Worm (Caenorhabditis elegans) whole organism, L3 larva: ENCODE results near the gene srh-231.

Experiments
- R02D3.7 ChIP-seq: fragments of 150-350 bp; optimal IDR thresholded peaks from 2 replicates; lab custom pipeline; 2014; ENCODE audit warnings: missing biosample characterization, missing genetic modification characterization
- ZK546.5 ChIP-seq: sonication (generic microtip); optimal IDR thresholded peaks from 2 replicates; lab custom pipeline; 2017; ENCODE audit warnings: missing biosample characterization, missing genetic modification characterization
- ama-1 ChIP-seq: fragments of 150-350 bp; optimal IDR thresholded peaks from 2 replicates; lab custom pipeline; 2018
- egl-27 ChIP-seq: sonication (generic microtip); optimal IDR thresholded peaks from 4 replicates; lab custom pipeline; 2017; ENCODE audit warnings: missing biosample characterization, missing genetic modification reagents, missing genetic modification characterization
- egl-5 ChIP-seq: fragments of 150-350 bp; optimal IDR thresholded peaks from 2 replicates; lab custom pipeline; 2017; ENCODE audit warnings: missing biosample characterization, missing genetic modification reagents, missing genetic modification characterization, inconsistent platforms
- elt-1 ChIP-seq: fragments of 150-350 bp; optimal IDR thresholded peaks from 2 replicates; lab custom pipeline; 2014; ENCODE audit warnings: missing biosample characterization, missing genetic modification characterization
- elt-2 ChIP-seq: sonication (generic microtip); optimal IDR thresholded peaks from 2 replicates; lab custom pipeline; 2016; ENCODE audit warnings: missing genetic modification reagents, mild to moderate bottlenecking, missing genetic modification characterization, missing compliant biosample characterization
- elt-3 ChIP-seq, 3 experiments: fragments of 150-350 bp in 1 of 3; sonication (generic microtip) in 2 of 3; optimal IDR thresholded peaks; 2 replicates in 2 of 3; 4 replicates in 1 of 3; lab custom pipeline; 2014 to 2017; ENCODE audit warnings: missing biosample characterization in 3 of 3, missing genetic modification characterization in 3 of 3
- fkh-10 ChIP-seq: sonication (generic microtip); optimal IDR thresholded peaks from 2 replicates; lab custom pipeline; 2017; ENCODE audit warnings: missing biosample characterization, missing genetic modification reagents, missing genetic modification characterization
- hmg-11 ChIP-seq: sonication (generic microtip); optimal IDR thresholded peaks from 2 replicates; lab custom pipeline; 2016; ENCODE audit warnings: missing genetic modification characterization, missing compliant biosample characterization
- jun-1 ChIP-seq: fragments of 150-350 bp; optimal IDR thresholded peaks from 2 replicates; lab custom pipeline; 2014; ENCODE audit warnings: missing biosample characterization, missing genetic modification reagents, missing genetic modification characterization
- lin-15B ChIP-seq: fragments of 150-350 bp; optimal IDR thresholded peaks from 2 replicates; lab custom pipeline; 2014; ENCODE audit warnings: missing biosample characterization, missing genetic modification characterization
- lin-39 ChIP-seq: fragments of 150-350 bp; optimal IDR thresholded peaks from 2 replicates; lab custom pipeline; 2018; ENCODE audit warnings: missing biosample characterization, missing genetic modification reagents, missing genetic modification characterization
- lsy-12 ChIP-seq: sonication (generic microtip); optimal IDR thresholded peaks from 2 replicates; lab custom pipeline; 2016; ENCODE audit warnings: mild to moderate bottlenecking, missing genetic modification characterization, missing compliant biosample characterization
- mml-1 ChIP-seq: fragments of 150-350 bp; sonication (generic microtip); optimal IDR thresholded peaks from 3 replicates; lab custom pipeline; 2014; ENCODE audit warnings: missing biosample characterization, missing genetic modification characterization
- nhr-11 ChIP-seq: fragments of 150-350 bp; optimal IDR thresholded peaks from 2 replicates; lab custom pipeline; 2014; ENCODE audit warnings: missing biosample characterization, missing genetic modification characterization
- nhr-23 ChIP-seq: fragments of 150-350 bp; optimal IDR thresholded peaks from 2 replicates; lab custom pipeline; 2014; ENCODE audit warnings: missing biosample characterization, missing genetic modification reagents, missing genetic modification characterization
- nhr-25 ChIP-seq: sonication (generic microtip); optimal IDR thresholded peaks from 2 replicates; lab custom pipeline; 2017; ENCODE audit warnings: missing biosample characterization, missing genetic modification characterization
- nhr-43 ChIP-seq: sonication (generic microtip); optimal IDR thresholded peaks from 2 replicates; lab custom pipeline; 2016; ENCODE audit warnings: mild to moderate bottlenecking, missing genetic modification characterization, missing compliant biosample characterization; ENCODE audit not compliant: poor library complexity, severe bottlenecking
- nhr-67 ChIP-seq: fragments of 150-350 bp; optimal IDR thresholded peaks from 2 replicates; lab custom pipeline; 2014; ENCODE audit warnings: missing biosample characterization, missing genetic modification characterization
- nhr-77 ChIP-seq: fragments of 150-350 bp; optimal IDR thresholded peaks from 2 replicates; lab custom pipeline; 2014; ENCODE audit warnings: missing biosample characterization, missing genetic modification characterization
- pha-4 ChIP-seq: fragments of 150-350 bp; optimal IDR thresholded peaks from 2 replicates; lab custom pipeline; 2014; ENCODE audit warnings: missing biosample characterization, missing genetic modification reagents, missing genetic modification characterization
- pqm-1 ChIP-seq: fragments of 150-350 bp; optimal IDR thresholded peaks from 2 replicates; lab custom pipeline; 2017; ENCODE audit warnings: missing biosample characterization, missing genetic modification characterization, inconsistent platforms
- sea-2 ChIP-seq: fragments of 150-350 bp; sonication (generic microtip); optimal IDR thresholded peaks from 4 replicates; lab custom pipeline; 2014; ENCODE audit warnings: missing biosample characterization, missing genetic modification reagents, missing genetic modification characterization
- snpc-4 ChIP-seq: fragments of 150-350 bp; optimal IDR thresholded peaks from 2 replicates; lab custom pipeline; 2014; ENCODE audit warnings: missing biosample characterization, missing genetic modification characterization
- tbx-2 ChIP-seq: sonication (generic microtip); optimal IDR thresholded peaks from 2 replicates; lab custom pipeline; 2016; ENCODE audit warnings: mild to moderate bottlenecking, missing genetic modification characterization, missing compliant biosample characterization
- unc-39 ChIP-seq: sonication (generic microtip); optimal IDR thresholded peaks from 4 replicates; lab custom pipeline; 2017; ENCODE audit warnings: missing biosample characterization, missing genetic modification characterization
- unc-62 ChIP-seq: fragments of 150-350 bp; sonication (generic microtip); optimal IDR thresholded peaks from 4 replicates; lab custom pipeline; 2014; ENCODE audit warnings: missing biosample characterization, missing genetic modification reagents, missing genetic modification characterization
- zag-1 ChIP-seq: fragments of 150-350 bp; optimal IDR thresholded peaks from 2 replicates; lab custom pipeline; 2014; ENCODE audit warnings: missing biosample characterization, missing genetic modification characterization
- ztf-11 ChIP-seq: fragments of 150-350 bp; optimal IDR thresholded peaks from 2 replicates; lab custom pipeline; 2014; ENCODE audit warnings: missing biosample characterization, missing genetic modification characterization
- ztf-4 ChIP-seq: fragments of 150-350 bp; optimal IDR thresholded peaks from 2 replicates; lab custom pipeline; 2014; ENCODE audit warnings: missing biosample characterization, missing genetic modification characterization

The srh-231 gene

DNA sequence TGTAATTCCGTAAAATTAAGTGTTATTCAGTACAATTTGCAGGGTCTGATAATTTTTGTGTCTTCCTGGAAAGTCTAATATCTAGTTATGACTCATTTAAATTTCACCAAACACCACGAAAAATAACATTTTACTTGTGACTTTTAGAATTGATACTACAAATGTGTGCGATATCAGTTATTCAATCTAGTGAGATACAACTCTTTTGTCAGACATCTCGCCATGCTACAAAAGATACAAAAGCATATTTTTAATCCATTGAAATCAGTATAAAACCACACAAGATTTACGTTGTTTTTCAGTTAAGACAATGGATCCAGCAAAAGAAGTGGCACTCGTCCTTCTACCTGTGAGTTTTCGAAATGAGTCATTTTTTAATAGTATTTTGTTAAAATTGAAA, 22.1 kb upstream of the srh-231 start, which contains the start of gene srx-56:
TSS of gene srx-56 (plus strand) at position 301 of the 400 bp plus-strand sequence.
- TF ChIP-seq R02D3.7 (no peak), nhr-67 (no peak), jun-1 (no peak), pha-4 (tag; lab: Kevin White, UChicago) (no peak), lin-15B (tag; lab: Kevin White, UChicago) (no peak), egl-5 (tag; lab: Kevin White, UChicago) (no peak), elt-3 (tag; optimal IDR thresholded peaks at IDR 0.05; lab: Kevin White, UChicago) (no peak), elt-2 (tag; lab: Kevin White, UChicago) (no peak), egl-27 (tag; lab: Kevin White, UChicago) (no peak), lsy-12 (tag; lab: Kevin White, UChicago) (no peak), ZK546.5 (tag; lab: Kevin White, UChicago) (no peak), ztf-11 (tag; lab: Kevin White, UChicago) (no peak), zag-1 (tag; lab: Kevin White, UChicago) (no peak), nhr-43 (tag; lab: Kevin White, UChicago) (no peak), nhr-23 (tag; lab: Kevin White, UChicago) (no peak), nhr-25 (tag; lab: Kevin White, UChicago) (no peak), ama-1 (no peak), sea-2 (GFP tag; lab: Kevin White, UChicago) (no peak), unc-62 (GFP tag; lab: Kevin White, UChicago) (no peak)

DNA sequence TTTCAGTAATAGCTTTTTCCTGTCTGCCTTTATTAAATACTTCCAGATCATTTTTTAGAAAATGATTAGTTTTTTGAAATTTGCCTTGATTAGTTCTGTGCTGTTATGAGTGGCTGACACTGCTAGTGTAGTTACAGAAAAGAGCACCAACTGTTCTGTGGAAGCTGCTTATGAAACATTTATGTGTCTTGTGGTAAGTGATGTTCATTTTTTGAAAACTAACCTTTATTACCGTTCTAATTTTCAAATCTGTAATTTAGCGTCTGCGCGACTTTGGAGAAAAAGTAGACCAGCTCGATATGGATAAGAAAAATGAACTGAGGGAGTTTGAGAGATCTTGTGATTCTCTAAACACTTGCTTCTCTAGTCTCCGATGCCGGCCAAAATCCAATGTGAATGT, 17.5 kb upstream of the srh-231 start, which contains the start of gene srj-14:
TSS of gene srj-14 (plus strand) at position 131 of the 400 bp plus-strand sequence.
- no peak for TF ChIP-seq jun-1
- TF ChIP-seq nhr-11 (tag; lab: Kevin White, UChicago), result no peak
- TF ChIP-seq egl-5 (tag; lab: Kevin White, UChicago), result no peak
- TF ChIP-seq tbx-2, result no peak
- no peak for TF ChIP-seq unc-39 (tag; lab: Kevin White, UChicago)
- TF ChIP-seq unc-62 (GFP tag; lab: Kevin White, UChicago), result no peak
- TF ChIP-seq lsy-12 (tag; lab: Kevin White, UChicago), result no peak
- no peak for TF ChIP-seq R02D3.7
- no peak for TF ChIP-seq ztf-11 (tag; lab: Kevin White, UChicago)
- no peak for TF ChIP-seq elt-1 (tag; lab: Kevin White, UChicago)
- no peak for TF ChIP-seq hmg-11 (tag; lab: Kevin White, UChicago)
- no peak for TF ChIP-seq nhr-43 (tag; lab: Kevin White, UChicago)
- no peak for TF ChIP-seq egl-27 (tag; lab: Kevin White, UChicago)
- no peak for TF ChIP-seq elt-2 (tag; lab: Kevin White, UChicago)
- no peak for TF ChIP-seq fkh-10 (GFP tag; lab: Kevin White, UChicago)
- TF ChIP-seq pqm-1 (tag; lab: Kevin White, UChicago), result no peak
- no peak for TF ChIP-seq ztf-4
- no peak for TF ChIP-seq nhr-77

DNA sequence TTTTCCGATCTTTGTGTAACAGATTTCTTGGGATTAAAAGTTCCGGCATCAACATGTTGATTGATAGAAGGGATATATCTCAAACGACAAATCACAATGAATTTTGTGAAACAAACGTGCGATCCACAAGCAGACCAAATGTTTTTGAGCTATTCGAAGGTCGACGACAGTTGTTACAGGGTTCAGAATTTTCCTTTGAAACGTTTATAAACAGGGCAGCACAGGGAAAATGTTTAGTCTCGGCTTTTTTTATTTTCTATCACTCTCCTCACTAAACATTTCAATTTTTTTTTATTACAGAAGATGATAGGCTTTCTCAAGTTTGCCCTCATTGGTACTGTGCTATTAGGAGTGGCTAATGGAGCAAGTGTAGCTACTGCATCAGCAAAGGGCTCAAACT, 12.9 kb upstream of the srh-231 start, which contains the start of gene exc-13:
TSS of gene exc-13 (plus strand) at position 301 of the 400 bp plus-strand sequence.
- TF ChIP-seq lin-39 (tag; lab: Kevin White, UChicago) (peak; percentile 2), snpc-4 (tag; lab: Kevin White, UChicago) (no peak)
- TF ChIP-seq, all 47 proteins: peak for 1

DNA sequence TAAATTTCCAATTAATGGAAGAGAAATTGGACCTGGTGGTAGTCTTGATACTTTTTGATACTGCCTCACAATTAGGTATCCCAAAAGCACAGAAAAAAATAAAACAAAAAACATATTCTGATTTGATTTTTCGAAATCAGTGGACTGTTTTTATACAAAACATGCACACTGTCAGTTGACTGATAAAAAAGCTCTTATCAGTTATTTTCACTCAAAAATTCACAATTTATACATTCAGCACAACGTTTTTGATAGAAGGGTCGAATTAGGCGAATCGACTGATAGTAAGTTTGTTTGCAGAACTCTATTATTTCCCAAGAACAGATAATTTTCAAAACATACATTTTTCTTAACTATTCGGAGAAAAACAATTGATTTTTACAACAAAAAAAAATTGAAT, 12.0 kb upstream of the srh-231 start, which contains the start of gene cyp-35A2:
TSS of gene cyp-35A2 (minus strand) at position 124 of the 400 bp plus-strand sequence.
- no peak for TF ChIP-seq ztf-11 (tag; lab: Kevin White, UChicago)
- TF ChIP-seq pqm-1 (tag; lab: Kevin White, UChicago), result peak; percentile 79
- TF ChIP-seq unc-62 (GFP tag; lab: Kevin White, UChicago), result no peak
- no peak for TF ChIP-seq elt-3 (tag; optimal IDR thresholded peaks at IDR 0.05; lab: Kevin White, UChicago)
- peak; percentile 86 for TF ChIP-seq elt-2 (tag; lab: Kevin White, UChicago)
- no peak for TF ChIP-seq lin-15B (tag; lab: Kevin White, UChicago)
- no peak for TF ChIP-seq snpc-4 (tag; lab: Kevin White, UChicago)
- no peak for TF ChIP-seq tbx-2

DNA sequence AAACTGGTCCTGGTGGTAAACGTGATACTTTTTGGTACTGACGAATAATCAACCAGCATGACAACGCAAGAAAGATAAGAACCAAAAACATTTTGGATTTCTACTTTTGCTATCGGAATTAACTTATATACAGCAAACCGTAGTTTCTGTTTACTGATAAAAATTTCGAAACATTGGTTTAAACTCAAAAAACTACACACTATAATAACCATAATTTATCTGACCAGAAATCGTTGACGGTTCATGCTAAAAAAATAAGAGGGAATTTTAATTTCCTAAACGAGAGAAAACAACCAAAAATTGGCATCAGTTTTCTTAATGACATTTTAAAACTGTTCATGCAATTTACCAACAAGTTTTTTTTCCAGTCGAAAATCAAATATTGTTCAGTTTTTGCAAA, 9.6 kb upstream of the srh-231 start, which contains the start of gene cyp-35A1:
TSS of gene cyp-35A1 (minus strand) at position 101 of the 400 bp plus-strand sequence.
- TF ChIP-seq mml-1 (tag; lab: Kevin White, UChicago) (no peak), nhr-25 (tag; lab: Kevin White, UChicago) (no peak)
